In the genomic region with DNA sequence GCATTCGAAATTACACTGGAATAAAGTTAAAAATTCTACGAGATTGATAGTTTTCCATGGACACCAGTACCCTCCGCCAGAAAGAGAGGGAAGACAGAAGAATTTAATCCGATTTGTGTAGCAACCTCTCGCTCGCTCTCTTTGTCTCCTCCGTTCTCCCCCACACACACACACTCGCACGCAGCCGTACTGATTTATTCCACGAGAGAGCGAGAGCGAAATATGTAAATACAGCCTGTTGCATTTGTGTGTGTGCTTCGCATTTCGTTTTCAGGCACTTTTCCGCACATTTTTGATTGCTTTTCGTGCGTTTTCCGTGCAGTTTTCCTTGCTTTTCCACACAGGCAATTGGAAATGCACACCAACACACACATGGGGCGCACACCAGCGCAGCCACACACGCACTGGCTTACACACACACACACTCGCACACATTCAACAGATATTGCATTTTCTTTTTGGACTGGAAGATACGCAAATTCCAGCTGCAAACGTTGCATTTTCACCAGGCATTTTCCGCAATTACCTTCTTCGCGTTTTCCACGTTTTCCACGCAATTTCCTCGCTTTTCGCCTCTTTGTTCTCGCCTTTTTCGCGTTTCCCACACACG, we compare ENCODE assay signal across 6 fruit fly cellular contexts.
TF ChIP-seq lines count a peak whose summit lies in the region.

No protein-coding gene starts in this region.

- no peak for TF ChIP-seq CTCF in whole organism, embryonic (GFP tag; optimal IDR thresholded peaks at IDR 0.05; lab: Kevin White, UChicago)

TF ChIP-seq in whole organism, 6 proteins besides CTCF, POLR2A, EP300 and RAD21:
- TF ChIP-seq psq (optimal IDR thresholded peaks at IDR 0.05; lab: Kevin White, UChicago) (no peak), EcR (GFP tag; optimal IDR thresholded peaks at IDR 0.05; lab: Kevin White, UChicago) (no peak), CG8478 (optimal IDR thresholded peaks at IDR 0.05; lab: Kevin White, UChicago) (peak; percentile 94), Dll (optimal IDR thresholded peaks at IDR 0.05; lab: Kevin White, UChicago) (peak; percentile 35), usp (GFP tag; optimal IDR thresholded peaks at IDR 0.05; lab: Kevin White, UChicago) (no peak), pan (optimal IDR thresholded peaks at IDR 0.05; lab: Kevin White, UChicago) (no peak)

TF ChIP-seq in whole organism, adult, 20 proteins besides CTCF, POLR2A, EP300 and RAD21:
- TF ChIP-seq CG7101 (tag; optimal IDR thresholded peaks at IDR 0.05; lab: Kevin White, UChicago) (no peak), pad (GFP tag; optimal IDR thresholded peaks at IDR 0.05; lab: Kevin White, UChicago) (peak; percentile 36), cic (GFP tag; optimal IDR thresholded peaks at IDR 0.05; lab: Kevin White, UChicago) (peak; percentile 22), tj (GFP tag; optimal IDR thresholded peaks at IDR 0.05; lab: Kevin White, UChicago) (peak; percentile 74)
TF ChIP-seq in whole organism, adult: peak in this region for 3.

TF ChIP-seq in whole organism, embryonic, 481 proteins besides CTCF, POLR2A, EP300 and RAD21 (continues in another document):
- no peak for TF ChIP-seq CG2889 (GFP tag; IDR thresholded peaks at IDR 0.05; lab: Robert Waterston, UW)
- TF ChIP-seq CG32767 (GFP tag; IDR thresholded peaks at IDR 0.05; lab: Robert Waterston, UW) = 0 out of 2 replicates have a peak, but pooled peaks have one; percentile 18
- peak in 1 of 3 experiments; percentile 74 for TF ChIP-seq Stat92E (GFP tag; optimal IDR thresholded peaks at IDR 0.05; lab: Kevin White, UChicago)
- TF ChIP-seq sug (tag; optimal IDR thresholded peaks at IDR 0.05; lab: Kevin White, UChicago) = peak; percentile 9
- peak; percentile 70 for TF ChIP-seq CG10321 (GFP tag; IDR thresholded peaks at IDR 0.05; lab: Robert Waterston, UW)
- TF ChIP-seq sens-2 (GFP tag; IDR thresholded peaks at IDR 0.05; lab: Robert Waterston, UW) = 0 out of 2 replicates have a peak, but pooled peaks have one; percentile 30
- peak; percentile 26 for TF ChIP-seq HmgZ (tag; optimal IDR thresholded peaks at IDR 0.05; lab: Kevin White, UChicago)
- TF ChIP-seq CG6254 (GFP tag; optimal IDR thresholded peaks at IDR 0.05; lab: Kevin White, UChicago) = peak; percentile 5
- TF ChIP-seq CG2129 (GFP tag; IDR thresholded peaks at IDR 0.05; lab: Robert Waterston, UW; ENCODE audit: partially characterized antibody) = no peak
- no peak for TF ChIP-seq CG15269 (tag; optimal IDR thresholded peaks at IDR 0.05; lab: Kevin White, UChicago)
- peak; percentile 62 for TF ChIP-seq D (optimal IDR thresholded peaks at IDR 0.05; lab: Kevin White, UChicago)
- no peak for TF ChIP-seq D (GFP tag; optimal IDR thresholded peaks at IDR 0.05; lab: Kevin White, UChicago)
- TF ChIP-seq crol (GFP tag; IDR thresholded peaks at IDR 0.05; lab: Robert Waterston, UW) = peak; percentile 51
- TF ChIP-seq CG12236 (GFP tag; optimal IDR thresholded peaks at IDR 0.05; lab: Kevin White, UChicago) = no peak
- TF ChIP-seq Gug (GFP tag; IDR thresholded peaks at IDR 0.05; lab: Robert Waterston, UW) = no peak
- no peak for TF ChIP-seq C15 (GFP tag; IDR thresholded peaks at IDR 0.05; lab: Robert Waterston, UW)
- no peak for TF ChIP-seq CG15514 (GFP tag; optimal IDR thresholded peaks at IDR 0.05; lab: Kevin White, UChicago)
- TF ChIP-seq CG10274 (GFP tag; optimal IDR thresholded peaks at IDR 0.05; lab: Kevin White, UChicago) = no peak

TF ChIP-seq in whole organism, prepupa, 60 proteins besides CTCF, POLR2A, EP300 and RAD21:
- no peak for TF ChIP-seq Hr4 (GFP tag; optimal IDR thresholded peaks at IDR 0.05; lab: Kevin White, UChicago)
- no peak for TF ChIP-seq Smox (GFP tag; optimal IDR thresholded peaks at IDR 0.05; lab: Kevin White, UChicago)
- TF ChIP-seq CG7368 (GFP tag; optimal IDR thresholded peaks at IDR 0.05; lab: Kevin White, UChicago) = no peak
- TF ChIP-seq ss (GFP tag; optimal IDR thresholded peaks at IDR 0.05; lab: Kevin White, UChicago) = peak; percentile 20 to 39
- TF ChIP-seq CG15336 (GFP tag; IDR thresholded peaks at IDR 0.05; lab: Robert Waterston, UW) = peak; percentile 35; the same call in 1 of the 2 replicates
- peak; percentile 73 for TF ChIP-seq fkh (GFP tag; optimal IDR thresholded peaks at IDR 0.05; lab: Kevin White, UChicago)
- peak; percentile 66 for TF ChIP-seq Sox14 (GFP tag; optimal IDR thresholded peaks at IDR 0.05; lab: Kevin White, UChicago)
- TF ChIP-seq CG6163 (GFP tag; IDR thresholded peaks at IDR 0.05; lab: Robert Waterston, UW) = peak; percentile 48; the same call in 1 of the 3 replicates
- peak; percentile 25 for TF ChIP-seq CG9139 (GFP tag; optimal IDR thresholded peaks at IDR 0.05; lab: Kevin White, UChicago)
- peak; percentile 63 for TF ChIP-seq Eip78C (GFP tag; lab: Kevin White, UChicago)
- TF ChIP-seq CG1621 (tag; optimal IDR thresholded peaks at IDR 0.05; lab: Kevin White, UChicago) = peak; percentile 5

TF ChIP-seq in whole organism, pupa, 21 proteins besides CTCF, POLR2A, EP300 and RAD21:
- no peak for TF ChIP-seq rn (GFP tag; IDR thresholded peaks at IDR 0.05; lab: Robert Waterston, UW)
- TF ChIP-seq gl (tag; optimal IDR thresholded peaks at IDR 0.05; lab: Kevin White, UChicago) = no peak
- TF ChIP-seq Ets98B (GFP tag; IDR thresholded peaks at IDR 0.05; lab: Robert Waterston, UW) = peak; percentile 19; the same call in 1 of the 2 replicates
- TF ChIP-seq CG4496 (GFP tag; IDR thresholded peaks at IDR 0.05; lab: Robert Waterston, UW) = no peak
- no peak for TF ChIP-seq Pif1A (GFP tag; optimal IDR thresholded peaks at IDR 0.05; lab: Kevin White, UChicago)
- TF ChIP-seq fd96Ca (GFP tag; IDR thresholded peaks at IDR 0.05; lab: Robert Waterston, UW) = peak; percentile 32; the same call in 2 of the 3 replicates
- peak; percentile 73 for TF ChIP-seq CG12605 (GFP tag; IDR thresholded peaks at IDR 0.05; lab: Robert Waterston, UW)
- TF ChIP-seq CG15710 (tag; optimal IDR thresholded peaks at IDR 0.05; lab: Kevin White, UChicago) = no peak
- TF ChIP-seq Snoo (tag; optimal IDR thresholded peaks at IDR 0.05; lab: Kevin White, UChicago) = no peak
- no peak for TF ChIP-seq D1 (tag; optimal IDR thresholded peaks at IDR 0.05; lab: Kevin White, UChicago)
- TF ChIP-seq CG14655 (GFP tag; optimal IDR thresholded peaks at IDR 0.05; lab: Kevin White, UChicago) = no peak
- TF ChIP-seq CG10348 (GFP tag; IDR thresholded peaks at IDR 0.05; lab: Robert Waterston, UW) = no peak
- no peak for TF ChIP-seq CG8301 (tag; optimal IDR thresholded peaks at IDR 0.05; lab: Kevin White, UChicago)
- TF ChIP-seq CG8159 (tag; optimal IDR thresholded peaks at IDR 0.05; lab: Kevin White, UChicago) = peak; percentile 9
- no peak for TF ChIP-seq CG9948 (tag; optimal IDR thresholded peaks at IDR 0.05; lab: Kevin White, UChicago)
- 0 out of 2 replicates have a peak, but pooled peaks have one; percentile 30 for TF ChIP-seq CG32121 (GFP tag; IDR thresholded peaks at IDR 0.05; lab: Robert Waterston, UW)
- TF ChIP-seq Pif1B (GFP tag; optimal IDR thresholded peaks at IDR 0.05; lab: Kevin White, UChicago) = no peak
- no peak for TF ChIP-seq CG34367 (tag; optimal IDR thresholded peaks at IDR 0.05; lab: Kevin White, UChicago)
- TF ChIP-seq EcR (GFP tag; optimal IDR thresholded peaks at IDR 0.05; lab: Kevin White, UChicago) = peak; percentile 43
- peak; percentile 33 for TF ChIP-seq CG13204 (GFP tag; optimal IDR thresholded peaks at IDR 0.05; lab: Kevin White, UChicago)

TF ChIP-seq in whole organism, wandering third instar larva, 38 proteins besides CTCF, POLR2A, EP300 and RAD21 (continues in another document):
- no peak for TF ChIP-seq dl (GFP tag; optimal IDR thresholded peaks at IDR 0.05; lab: Kevin White, UChicago; ENCODE audit: insufficient read depth in 1 of 2, partially characterized antibody in 2 of 2)
- TF ChIP-seq Sp1 (GFP tag; optimal IDR thresholded peaks at IDR 0.05; lab: Kevin White, UChicago) = no peak
- TF ChIP-seq brk (GFP tag; optimal IDR thresholded peaks at IDR 0.05; lab: Kevin White, UChicago) = no peak
- TF ChIP-seq dsf (GFP tag; optimal IDR thresholded peaks at IDR 0.05; lab: Kevin White, UChicago; ENCODE audit: borderline replicate concordance) = no peak
- peak; percentile 66 for TF ChIP-seq N (GFP tag; optimal IDR thresholded peaks at IDR 0.05; lab: Kevin White, UChicago)
- no peak for TF ChIP-seq br (GFP tag; optimal IDR thresholded peaks at IDR 0.05; lab: Kevin White, UChicago)
- TF ChIP-seq Rel (GFP tag; optimal IDR thresholded peaks at IDR 0.05; lab: Kevin White, UChicago) = no peak
- TF ChIP-seq Rel (tag; optimal IDR thresholded peaks at IDR 0.05; lab: Kevin White, UChicago) = no peak
- TF ChIP-seq Jra (GFP tag; optimal IDR thresholded peaks at IDR 0.05; lab: Kevin White, UChicago) = no peak
- no peak for TF ChIP-seq foxo (GFP tag; optimal IDR thresholded peaks at IDR 0.05; lab: Kevin White, UChicago)
- no peak for TF ChIP-seq rgr (GFP tag; optimal IDR thresholded peaks at IDR 0.05; lab: Kevin White, UChicago)
- no peak for TF ChIP-seq woc (GFP tag; optimal IDR thresholded peaks at IDR 0.05; lab: Kevin White, UChicago)
- no peak for TF ChIP-seq usp (GFP tag; optimal IDR thresholded peaks at IDR 0.05; lab: Kevin White, UChicago)
- TF ChIP-seq CrebA (GFP tag; optimal IDR thresholded peaks at IDR 0.05; lab: Kevin White, UChicago; ENCODE audit: borderline replicate concordance) = no peak
- no peak for TF ChIP-seq tai (GFP tag; optimal IDR thresholded peaks at IDR 0.05; lab: Kevin White, UChicago)
- no peak for TF ChIP-seq Dfd (GFP tag; optimal IDR thresholded peaks at IDR 0.05; lab: Kevin White, UChicago)
- TF ChIP-seq ey (GFP tag; optimal IDR thresholded peaks at IDR 0.05; lab: Kevin White, UChicago) = no peak
- TF ChIP-seq Hr83 (GFP tag; optimal IDR thresholded peaks at IDR 0.05; lab: Kevin White, UChicago; ENCODE audit: poor library complexity, severe bottlenecking) = no peak
- no peak for TF ChIP-seq Hr78 (GFP tag; optimal IDR thresholded peaks at IDR 0.05; lab: Kevin White, UChicago)
- peak; percentile 7 for TF ChIP-seq OdsH (GFP tag; optimal IDR thresholded peaks at IDR 0.05; lab: Kevin White, UChicago)
- TF ChIP-seq CG32264 (GFP tag; optimal IDR thresholded peaks at IDR 0.05; lab: Kevin White, UChicago) = no peak
- no peak for TF ChIP-seq sv (GFP tag; optimal IDR thresholded peaks at IDR 0.05; lab: Kevin White, UChicago)
- no peak for TF ChIP-seq HLH106 (tag; optimal IDR thresholded peaks at IDR 0.05; lab: Kevin White, UChicago)
- TF ChIP-seq psq (GFP tag; optimal IDR thresholded peaks at IDR 0.05; lab: Kevin White, UChicago) = peak; percentile 68
- TF ChIP-seq lola (GFP tag; optimal IDR thresholded peaks at IDR 0.05; lab: Kevin White, UChicago) = peak; percentile 36
- TF ChIP-seq Hnf4 (GFP tag; optimal IDR thresholded peaks at IDR 0.05; lab: Kevin White, UChicago) = no peak
- TF ChIP-seq Dif (GFP tag; optimal IDR thresholded peaks at IDR 0.05; lab: Kevin White, UChicago; ENCODE audit: partially characterized antibody) = peak; percentile 15
- TF ChIP-seq Abd-B (GFP tag; optimal IDR thresholded peaks at IDR 0.05; lab: Kevin White, UChicago) = peak; percentile 19
- TF ChIP-seq CG9705 (GFP tag; optimal IDR thresholded peaks at IDR 0.05; lab: Kevin White, UChicago) = no peak
- no peak for TF ChIP-seq Vsx2 (GFP tag; optimal IDR thresholded peaks at IDR 0.05; lab: Kevin White, UChicago; ENCODE audit: partially characterized antibody)
